Worm (Caenorhabditis elegans) whole organism, midembryonic: ENCODE data around the gene Y32H12A.1.

ENCODE experiments used
- T22C8.4 ChIP-seq: fragments of 200-800 bp; sonication (Bioruptor generic); IDR thresholded peaks from 2 replicates; pipeline ENCODE4 v1.3.6; 2022; ENCODE audit warnings: missing genetic modification characterization, missing compliant biosample characterization
- flt-1 ChIP-seq: fragments of 200-800 bp; sonication (Bioruptor generic); IDR thresholded peaks from 2 replicates; pipeline ENCODE4 v1.3.6; 2022; ENCODE audit warnings: missing genetic modification characterization, missing compliant biosample characterization
- med-1 ChIP-seq: sonication (generic microtip); optimal IDR thresholded peaks from 2 replicates; lab custom pipeline; 2017; ENCODE audit warnings: missing genetic modification characterization, mild to moderate bottlenecking, missing compliant biosample characterization, antibody characterized with exemption, missing genetic modification reagents; ENCODE audit not compliant: insufficient read depth
- ref-1 ChIP-seq: fragments of 200-800 bp; sonication (Bioruptor generic); conservative IDR thresholded peaks from 2 replicates; pipeline ENCODE4 v1.3.6; 2022; ENCODE audit warnings: missing genetic modification reagents, missing genetic modification characterization, missing compliant biosample characterization
- ztf-29 ChIP-seq: fragments of 200-800 bp; sonication (Bioruptor generic); IDR thresholded peaks from 2 replicates; pipeline ENCODE4 v1.3.6; 2022; ENCODE audit warnings: missing genetic modification reagents, missing genetic modification characterization, missing compliant biosample characterization

DNA sequence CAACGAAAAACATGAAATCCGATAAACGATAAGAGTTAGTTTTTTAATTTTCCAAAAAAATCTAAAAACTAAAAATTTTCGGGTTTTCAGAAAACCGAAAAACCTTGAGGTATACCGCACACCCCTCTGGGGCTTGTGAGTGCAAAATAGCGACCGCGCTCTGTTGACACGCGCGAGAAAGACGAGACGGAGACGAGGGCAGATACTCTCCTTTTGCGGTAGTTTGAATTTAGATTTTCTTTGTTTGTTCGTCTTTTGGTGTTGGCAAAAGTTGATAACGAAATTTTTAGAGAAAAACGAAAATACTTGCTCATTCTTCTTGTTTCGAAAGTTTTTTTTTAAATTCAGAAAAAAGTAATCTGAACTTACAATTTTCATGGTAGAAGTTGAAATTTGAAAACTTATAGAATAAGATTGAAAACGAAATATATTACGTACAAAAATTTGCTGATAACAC, 43.6 kb downstream of the Y32H12A.1 start, which contains the start of the genes W03A5.2 and Y32H12A.8:
- TF ChIP-seq flt-1 (GFP tag; lab: Robert Waterston, UW) (no peak), med-1 (GFP tag; lab: Kevin White, UChicago) (no peak), T22C8.4 (GFP tag; lab: Robert Waterston, UW) (no peak), ref-1 (GFP tag; lab: Robert Waterston, UW) (no peak), ztf-29 (peak; percentile 64; the same call in 1 of the 2 replicates)
